Worm (Caenorhabditis elegans): ENCODE results near the gene msi-1.

msi-1 gene

DNA sequence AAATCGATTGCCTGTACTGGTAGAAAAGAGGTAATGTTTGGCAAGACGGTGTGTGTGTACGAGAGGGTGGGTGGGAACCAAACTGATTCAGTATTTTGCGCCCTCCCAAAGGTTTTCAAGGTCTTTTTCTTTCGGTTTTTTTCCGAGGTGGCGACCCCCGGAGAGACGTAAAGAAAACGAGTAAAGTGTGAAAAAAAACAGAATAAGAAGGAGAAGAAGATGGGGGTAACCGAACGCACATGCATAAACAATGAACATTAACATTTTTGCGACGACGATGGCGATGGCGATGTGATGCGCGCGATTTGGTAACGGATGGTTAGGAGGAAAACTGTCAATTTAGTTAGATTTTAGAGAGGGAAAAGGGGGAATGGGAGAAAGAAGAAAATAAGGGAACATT, 2.2 kb upstream of the msi-1 start:
- TF ChIP-seq drap-1 (GFP tag; optimal IDR thresholded peaks at IDR 0.05) (no peak), ceh-43 (GFP tag; optimal IDR thresholded peaks at IDR 0.05) (no peak), lsy-2 (tag; optimal IDR thresholded peaks at IDR 0.05) (no peak), lin-13 (tag; optimal IDR thresholded peaks at IDR 0.05) (no peak), hlh-1 (tag; optimal IDR thresholded peaks at IDR 0.05) (no peak), nhr-28 (tag; optimal IDR thresholded peaks at IDR 0.05) (no peak), snpc-4 (tag; optimal IDR thresholded peaks at IDR 0.05) (no peak), blmp-1 (tag; optimal IDR thresholded peaks at IDR 0.05) (no peak), ces-1 (GFP tag; optimal IDR thresholded peaks at IDR 0.05) (no peak), elt-3 (tag; optimal IDR thresholded peaks at IDR 0.05) (no peak), unc-62 (GFP tag; optimal IDR thresholded peaks at IDR 0.05) (no peak), mls-2 (tag; optimal IDR thresholded peaks at IDR 0.05) (no peak), nhr-237 (tag; optimal IDR thresholded peaks at IDR 0.05) (no peak), pha-4 (tag; optimal IDR thresholded peaks at IDR 0.05) (no peak), nhr-2 (tag; optimal IDR thresholded peaks at IDR 0.05) (no peak), lin-32 (GFP tag; optimal IDR thresholded peaks at IDR 0.05) (no peak), ztf-11 (tag; optimal IDR thresholded peaks at IDR 0.05) (no peak), sem-2 (GFP tag; optimal IDR thresholded peaks at IDR 0.05) (no peak), ceh-39 (tag; optimal IDR thresholded peaks at IDR 0.05) (no peak), mab-5 (tag; optimal IDR thresholded peaks at IDR 0.05) (no peak)

DNA sequence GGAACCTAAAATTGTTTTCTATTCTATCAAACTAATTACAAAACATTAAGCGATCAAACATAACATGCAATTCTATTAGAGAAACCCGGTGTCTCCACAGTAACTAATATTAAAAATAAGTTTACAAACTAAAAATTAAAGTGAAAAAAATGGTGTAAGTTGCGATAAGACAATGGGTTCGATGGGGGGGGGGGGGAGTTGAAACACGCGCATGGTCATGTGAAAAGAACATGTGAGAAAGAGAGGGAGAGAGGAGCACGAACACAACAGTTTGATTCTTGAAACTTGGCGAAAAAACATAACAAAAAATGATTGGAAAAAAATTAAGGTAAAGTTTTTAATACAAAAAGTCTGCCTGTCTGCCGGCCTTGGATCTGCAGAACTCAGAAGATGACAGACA, 801 bp upstream of the msi-1 start:
- no peak for TF ChIP-seq ceh-39 (tag; optimal IDR thresholded peaks at IDR 0.05)
- TF ChIP-seq unc-62 (GFP tag; optimal IDR thresholded peaks at IDR 0.05): no peak
- no peak for TF ChIP-seq unc-120 (tag; optimal IDR thresholded peaks at IDR 0.05; ENCODE audit: poor library complexity, severe bottlenecking)
- no peak for TF ChIP-seq ces-1 (GFP tag; optimal IDR thresholded peaks at IDR 0.05)
- TF ChIP-seq hlh-1 (tag; optimal IDR thresholded peaks at IDR 0.05): no peak
- TF ChIP-seq tbx-8 (GFP tag; optimal IDR thresholded peaks at IDR 0.05): no peak
- no peak for TF ChIP-seq nhr-76 (tag; optimal IDR thresholded peaks at IDR 0.05)
- TF ChIP-seq nhr-237 (tag; optimal IDR thresholded peaks at IDR 0.05): no peak
- TF ChIP-seq nhr-2 (tag; optimal IDR thresholded peaks at IDR 0.05): no peak
- no peak for TF ChIP-seq ceh-83 (GFP tag; optimal IDR thresholded peaks at IDR 0.05)
- TF ChIP-seq cnd-1 (tag; optimal IDR thresholded peaks at IDR 0.05): no peak
- TF ChIP-seq lin-13 (tag; optimal IDR thresholded peaks at IDR 0.05): no peak
- no peak for TF ChIP-seq mls-2 (tag; optimal IDR thresholded peaks at IDR 0.05)
- TF ChIP-seq blmp-1 (tag; optimal IDR thresholded peaks at IDR 0.05): no peak
- no peak for TF ChIP-seq elt-3 (tag; optimal IDR thresholded peaks at IDR 0.05)
- TF ChIP-seq elt-1 (tag; optimal IDR thresholded peaks at IDR 0.05; ENCODE audit: borderline replicate concordance, insufficient read depth): no peak
- no peak for TF ChIP-seq mab-5 (tag; optimal IDR thresholded peaks at IDR 0.05)
- TF ChIP-seq flh-1 (GFP tag; optimal IDR thresholded peaks at IDR 0.05): no peak
- no peak for TF ChIP-seq lsy-2 (tag; optimal IDR thresholded peaks at IDR 0.05)

DNA sequence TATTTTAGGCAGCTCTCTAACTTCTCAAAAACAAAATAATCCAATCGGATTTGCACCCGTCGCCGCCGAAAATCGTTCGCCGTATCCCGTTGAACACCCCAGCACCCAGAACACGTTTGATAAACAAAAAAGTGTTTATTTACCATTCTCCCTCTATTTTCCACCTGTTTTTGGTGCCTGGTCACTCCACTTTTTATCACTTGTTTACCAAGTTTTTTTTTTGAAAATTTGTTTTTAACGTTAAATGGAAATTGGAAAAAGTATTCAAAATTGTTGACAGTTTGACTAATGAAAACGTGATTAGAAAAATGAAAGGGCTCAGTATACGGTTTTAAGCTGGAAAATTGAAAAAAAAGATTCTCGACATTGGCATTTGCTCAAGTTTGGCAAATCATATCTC, 1.2 kb downstream of the msi-1 start:
- TF ChIP-seq bed-3 (GFP tag; optimal IDR thresholded peaks at IDR 0.05) (no peak), mls-2 (tag; optimal IDR thresholded peaks at IDR 0.05) (no peak), ceh-39 (tag; optimal IDR thresholded peaks at IDR 0.05) (no peak), ceh-83 (GFP tag; optimal IDR thresholded peaks at IDR 0.05) (no peak), unc-62 (GFP tag; optimal IDR thresholded peaks at IDR 0.05) (no peak), lsy-2 (tag; optimal IDR thresholded peaks at IDR 0.05) (no peak), mab-5 (tag; optimal IDR thresholded peaks at IDR 0.05) (no peak)

DNA sequence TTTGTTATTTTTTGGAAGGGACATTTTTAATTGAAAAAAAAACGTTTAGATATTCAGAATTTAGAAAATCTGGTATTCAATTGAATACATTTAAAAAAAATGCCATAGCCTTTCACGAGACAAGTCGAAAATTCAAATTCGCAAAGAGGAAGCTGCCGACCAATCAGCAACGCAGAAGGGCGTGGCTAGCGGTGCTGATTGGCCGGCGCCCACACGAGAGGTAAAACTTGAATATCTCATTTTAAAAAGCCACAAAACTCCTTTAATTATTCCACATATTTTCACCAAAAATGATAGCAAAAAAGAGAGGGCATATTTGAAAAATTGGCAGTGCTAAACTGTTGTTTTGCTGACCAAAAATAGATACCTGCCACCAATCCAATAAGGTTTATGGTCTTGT, 1.7 kb downstream of the msi-1 start:
- TF ChIP-seq unc-62 (GFP tag; optimal IDR thresholded peaks at IDR 0.05): no peak
- TF ChIP-seq ceh-43 (GFP tag; optimal IDR thresholded peaks at IDR 0.05): no peak

DNA sequence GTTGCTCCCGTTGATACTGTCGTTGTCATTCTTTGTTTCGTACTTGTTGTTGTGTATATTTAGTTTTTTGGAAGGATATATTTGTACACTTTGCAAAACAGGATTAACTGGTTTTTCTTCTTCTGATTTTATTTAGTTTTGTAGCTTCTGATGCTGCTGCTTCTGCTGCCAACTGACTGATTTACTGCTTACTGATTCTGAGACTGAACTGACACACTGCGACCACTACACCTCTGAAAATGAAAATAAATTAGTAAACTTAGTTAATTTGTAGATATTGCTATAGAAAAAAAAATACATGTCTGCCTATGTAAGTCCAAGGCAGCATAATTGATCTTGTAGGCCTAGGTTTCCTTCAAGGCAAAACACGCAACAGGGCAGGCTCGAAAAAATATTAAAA, 3.5 kb downstream of the msi-1 start, which contains the start of gene R10E9.4:
R10E9.4 (minus strand) TSS at position 101 of the 400 bp plus-strand sequence.
- TF ChIP-seq unc-62 (GFP tag; optimal IDR thresholded peaks at IDR 0.05) (no peak), blmp-1 (tag; optimal IDR thresholded peaks at IDR 0.05) (no peak), sem-2 (GFP tag; optimal IDR thresholded peaks at IDR 0.05) (no peak), elt-3 (tag; optimal IDR thresholded peaks at IDR 0.05) (no peak), snpc-4 (tag; optimal IDR thresholded peaks at IDR 0.05) (no peak), mab-5 (tag; optimal IDR thresholded peaks at IDR 0.05) (no peak), lin-13 (tag; optimal IDR thresholded peaks at IDR 0.05) (no peak), ceh-43 (GFP tag; optimal IDR thresholded peaks at IDR 0.05) (no peak), zip-8 (tag; optimal IDR thresholded peaks at IDR 0.05) (no peak), nhr-12 (tag; optimal IDR thresholded peaks at IDR 0.05) (no peak), bed-3 (GFP tag; optimal IDR thresholded peaks at IDR 0.05) (no peak), nhr-2 (tag; optimal IDR thresholded peaks at IDR 0.05) (no peak), ces-1 (GFP tag; optimal IDR thresholded peaks at IDR 0.05) (no peak)

All from whole organism, mixed stage, embryonic.